Fruit fly (Drosophila melanogaster) whole organism, embryonic: Measurements from ENCODE around the gene Tpst.
A peak's percentile ranks its signal among the peaks of the same experiment; 100 is the strongest.

Experiments used
- Awh ChIP-seq: fragments of 200-800 bp; sonication (Bioruptor generic); IDR thresholded peaks from 2 replicates; pipeline ENCODE4, ENCODE4 v1.3.6; 2022; ENCODE audit warnings: missing biosample characterization, missing genetic modification characterization
- Bdp1 ChIP-seq: fragments of 200-800 bp; sonication (Bioruptor generic); optimal IDR thresholded peaks from 3 replicates; lab custom pipeline; 2016; ENCODE audit warnings: missing biosample characterization, missing genetic modification characterization
- CG10654 ChIP-seq: fragments of 200-800 bp; sonication (Bioruptor generic); optimal IDR thresholded peaks from 2 replicates; lab custom pipeline; 2016; ENCODE audit warnings: missing biosample characterization, missing genetic modification characterization
- CG11560 ChIP-seq: fragments of 200-800 bp; sonication (Bioruptor generic); IDR thresholded peaks from 3 replicates; pipeline ENCODE4 v1.3.6; 2022; ENCODE audit warnings: missing biosample characterization, missing genetic modification characterization
- CG14050 ChIP-seq: fragments of 200-800 bp; sonication (Bioruptor generic); IDR thresholded peaks from 3 replicates; pipeline ENCODE4 v1.3.6; 2022; ENCODE audit warnings: missing biosample characterization, missing genetic modification characterization
- CG14441 ChIP-seq: fragments of 200-800 bp; sonication (Bioruptor generic); IDR thresholded peaks from 2 replicates; pipeline ENCODE4 v1.3.6; 2022; ENCODE audit warnings: missing biosample characterization, missing genetic modification characterization
- CG14965 ChIP-seq: fragments of 200-800 bp; sonication (Bioruptor generic); optimal IDR thresholded peaks from 2 replicates; lab custom pipeline; 2016; ENCODE audit warnings: missing biosample characterization, missing genetic modification characterization, borderline replicate concordance
- CG15696 ChIP-seq: fragments of 200-800 bp; sonication (Bioruptor generic); optimal IDR thresholded peaks from 2 replicates; lab custom pipeline; 2019; ENCODE audit warnings: missing biosample characterization, mild to moderate bottlenecking, missing genetic modification characterization, moderate library complexity
- CG1603 ChIP-seq: fragments of 200-800 bp; sonication (Bioruptor generic); optimal IDR thresholded peaks from 2 replicates; lab custom pipeline; 2019; ENCODE audit warnings: missing biosample characterization, mild to moderate bottlenecking, missing genetic modification characterization, moderate library complexity
- CG17186 ChIP-seq: fragments of 200-800 bp; sonication (Bioruptor generic); optimal IDR thresholded peaks from 3 replicates; lab custom pipeline; 2017; ENCODE audit warnings: missing biosample characterization, missing genetic modification reagents, missing genetic modification characterization
- CG1792 ChIP-seq: fragments of 200-800 bp; sonication (Bioruptor generic); optimal IDR thresholded peaks from 2 replicates; lab custom pipeline; 2016; ENCODE audit warnings: missing biosample characterization, missing genetic modification characterization
- CG18262 ChIP-seq: fragments of 200-800 bp; optimal IDR thresholded peaks from 3 replicates; lab custom pipeline; 2019; ENCODE audit warnings: missing biosample characterization, mild to moderate bottlenecking, missing genetic modification characterization, moderate library complexity
- CG18599 ChIP-seq: fragments of 200-800 bp; sonication (Bioruptor generic); optimal IDR thresholded peaks from 3 replicates; lab custom pipeline; 2017; ENCODE audit warnings: missing biosample characterization, missing genetic modification characterization, mild to moderate bottlenecking, moderate library complexity, missing genetic modification reagents
- CG30431 ChIP-seq: fragments of 200-800 bp; sonication (Bioruptor generic); optimal IDR thresholded peaks from 2 replicates; lab custom pipeline; 2017; ENCODE audit warnings: missing biosample characterization, missing genetic modification characterization
- CG31224 ChIP-seq: fragments of 200-800 bp; sonication (Bioruptor generic); IDR thresholded peaks from 2 replicates; pipeline ENCODE4 v1.3.6; 2022; ENCODE audit warnings: missing biosample characterization, missing genetic modification characterization
- CG42726 ChIP-seq: fragments of 200-800 bp; sonication (Bioruptor generic); IDR thresholded peaks from 2 replicates; pipeline ENCODE4 v1.3.6; 2022; ENCODE audit warnings: missing biosample characterization, missing genetic modification characterization; ENCODE audit not compliant: partially characterized antibody
- CG7786 ChIP-seq: fragments of 200-800 bp; sonication (Bioruptor generic); optimal IDR thresholded peaks from 2 replicates; lab custom pipeline; 2016; ENCODE audit warnings: missing biosample characterization, missing genetic modification characterization
- CG7839 ChIP-seq: fragments of 200-800 bp; sonication (Bioruptor generic); optimal IDR thresholded peaks from 3 replicates; lab custom pipeline; 2018; ENCODE audit warnings: missing biosample characterization, mild to moderate bottlenecking, missing genetic modification characterization, moderate library complexity
- D ChIP-seq, 2 experiments: fragments of 200-800 bp in 1 of 2; fragments of >200 bp in 1 of 2; sonication (Bioruptor generic) in 1 of 2; optimal IDR thresholded peaks; 2 replicates in 1 of 2; 3 replicates in 1 of 2; lab custom pipeline; 2017; ENCODE audit warnings: mild to moderate bottlenecking in 1 of 2, missing biosample characterization in 1 of 2, missing genetic modification characterization in 1 of 2, missing genetic modification reagents in 1 of 2
- Ets97D ChIP-seq: fragments of 200-800 bp; sonication (Bioruptor generic); optimal IDR thresholded peaks from 3 replicates; lab custom pipeline; 2016; ENCODE audit warnings: missing biosample characterization, missing genetic modification characterization
- Fer1 ChIP-seq: fragments of 200-800 bp; sonication (Bioruptor generic); optimal IDR thresholded peaks from 2 replicates; lab custom pipeline; 2017; ENCODE audit warnings: missing biosample characterization, mild to moderate bottlenecking, missing genetic modification characterization
- Fer2 ChIP-seq: fragments of 200-800 bp; sonication (Bioruptor generic); optimal IDR thresholded peaks from 2 replicates; lab custom pipeline; 2018; ENCODE audit warnings: missing biosample characterization, mild to moderate bottlenecking, missing genetic modification characterization, moderate library complexity
- HHEX ChIP-seq: fragments of 200-800 bp; sonication (Bioruptor generic); optimal IDR thresholded peaks from 3 replicates; lab custom pipeline; 2017; ENCODE audit warnings: missing biosample characterization, mild to moderate bottlenecking, missing genetic modification characterization, missing genetic modification reagents
- Jarid2 ChIP-seq: fragments of 200-800 bp; sonication (Bioruptor generic); optimal IDR thresholded peaks from 3 replicates; lab custom pipeline; 2017; ENCODE audit warnings: mild to moderate bottlenecking, missing biosample characterization, missing genetic modification reagents, missing genetic modification characterization
- Optix ChIP-seq: fragments of 200-800 bp; sonication (Bioruptor generic); IDR thresholded peaks from 3 replicates; pipeline ENCODE4 v1.3.6; 2022; ENCODE audit warnings: missing biosample characterization, missing genetic modification characterization
- Tbp ChIP-seq: fragments of >200 bp; optimal IDR thresholded peaks from 2 replicates; lab custom pipeline; 2018; ENCODE audit warnings: missing biosample characterization, missing genetic modification characterization
- Vsx1 ChIP-seq: fragments of 200-800 bp; sonication (Bioruptor generic); optimal IDR thresholded peaks from 2 replicates; lab custom pipeline; 2017; ENCODE audit warnings: missing biosample characterization, mild to moderate bottlenecking, missing genetic modification characterization, missing genetic modification reagents
- ato ChIP-seq: fragments of 200-800 bp; sonication (Bioruptor generic); IDR thresholded peaks from 2 replicates; pipeline ENCODE4 v1.3.6; 2022; ENCODE audit warnings: missing biosample characterization, missing genetic modification characterization; ENCODE audit not compliant: partially characterized antibody
- btn ChIP-seq: fragments of 200-800 bp; sonication (Bioruptor generic); optimal IDR thresholded peaks from 2 replicates; lab custom pipeline; 2016; ENCODE audit warnings: missing biosample characterization, missing genetic modification characterization
- caup ChIP-seq: fragments of 200-800 bp; sonication (Bioruptor generic); optimal IDR thresholded peaks from 3 replicates; lab custom pipeline; 2017; ENCODE audit warnings: missing biosample characterization, mild to moderate bottlenecking, missing genetic modification characterization, moderate library complexity; ENCODE audit not compliant: severe bottlenecking
- fd102C ChIP-seq: fragments of 200-800 bp; sonication (Bioruptor generic); optimal IDR thresholded peaks from 2 replicates; lab custom pipeline; 2018; ENCODE audit warnings: missing biosample characterization, mild to moderate bottlenecking, missing genetic modification characterization, moderate library complexity
- fd96Cb ChIP-seq: fragments of 200-800 bp; sonication (Bioruptor generic); optimal IDR thresholded peaks from 2 replicates; lab custom pipeline; 2018; ENCODE audit warnings: missing biosample characterization, mild to moderate bottlenecking, missing genetic modification characterization, moderate library complexity
- ham ChIP-seq: fragments of 200-800 bp; sonication (Bioruptor generic); IDR thresholded peaks from 2 replicates; pipeline ENCODE4 v1.3.6; 2022; ENCODE audit warnings: missing biosample characterization, missing genetic modification characterization
- lbe ChIP-seq: fragments of 200-800 bp; sonication (Bioruptor generic); optimal IDR thresholded peaks from 2 replicates; lab custom pipeline; 2016; ENCODE audit warnings: missing biosample characterization, mild to moderate bottlenecking, missing genetic modification characterization
- lov ChIP-seq, 2 experiments: fragments of 200-800 bp in 1 of 2; fragments of >200 bp in 1 of 2; sonication (Bioruptor generic) in 1 of 2; IDR thresholded peaks in 1 of 2; optimal IDR thresholded peaks in 1 of 2; 2 replicates in 1 of 2; 3 replicates in 1 of 2; pipeline versions ENCODE4 v1.3.6 to Lab custom; 2017 to 2022; ENCODE audit warnings: missing biosample characterization in 1 of 2, missing genetic modification characterization in 1 of 2
- nom ChIP-seq: fragments of 200-800 bp; sonication (Bioruptor generic); optimal IDR thresholded peaks from 2 replicates; lab custom pipeline; 2017; ENCODE audit warnings: missing biosample characterization, missing genetic modification characterization, mild to moderate bottlenecking, moderate library complexity, missing genetic modification reagents
- onecut ChIP-seq: fragments of 200-800 bp; sonication (Bioruptor generic); IDR thresholded peaks from 2 replicates; pipeline ENCODE4 v1.3.6; 2022; ENCODE audit warnings: missing biosample characterization, missing genetic modification characterization
- pzg ChIP-seq: fragments of 200-800 bp; sonication (Bioruptor generic); optimal IDR thresholded peaks from 3 replicates; lab custom pipeline; 2018; ENCODE audit warnings: missing biosample characterization, mild to moderate bottlenecking, missing genetic modification characterization, moderate library complexity
- sd ChIP-seq: fragments of 200-800 bp; sonication (Bioruptor generic); optimal IDR thresholded peaks from 3 replicates; lab custom pipeline; 2018; ENCODE audit warnings: missing biosample characterization, mild to moderate bottlenecking, missing genetic modification characterization, moderate library complexity
- seq ChIP-seq: fragments of 200-800 bp; sonication (Bioruptor generic); IDR thresholded peaks from 2 replicates; pipeline ENCODE4 v1.3.6; 2022; ENCODE audit warnings: missing biosample characterization, missing genetic modification characterization
- shn ChIP-seq: fragments of 200-800 bp; sonication (Bioruptor generic); optimal IDR thresholded peaks from 3 replicates; lab custom pipeline; 2016; ENCODE audit warnings: missing biosample characterization, missing genetic modification characterization
- sima ChIP-seq: fragments of 200-800 bp; sonication (Bioruptor generic); optimal IDR thresholded peaks from 2 replicates; lab custom pipeline; 2016; ENCODE audit warnings: missing biosample characterization, missing genetic modification characterization
- sna ChIP-seq: fragments of 200-800 bp; sonication (Bioruptor generic); IDR thresholded peaks from 2 replicates; pipeline ENCODE4 v1.3.6; 2022; ENCODE audit warnings: missing biosample characterization, missing genetic modification characterization; ENCODE audit not compliant: partially characterized antibody
- stc ChIP-seq: fragments of 200-800 bp; sonication (Bioruptor generic); IDR thresholded peaks from 2 replicates; pipeline ENCODE4 v1.3.6; 2022; ENCODE audit warnings: missing biosample characterization, missing genetic modification characterization
- tll ChIP-seq, 2 experiments: fragments of 200-800 bp in 1 of 2; fragments of >200 bp in 1 of 2; sonication (Bioruptor generic) in 1 of 2; optimal IDR thresholded peaks; 2 replicates each; lab custom pipeline; 2017 to 2019; ENCODE audit warnings: missing biosample characterization in 2 of 2, missing genetic modification characterization in 2 of 2, mild to moderate bottlenecking in 1 of 2, moderate library complexity in 1 of 2
- trem ChIP-seq: fragments of 200-800 bp; optimal IDR thresholded peaks from 3 replicates; lab custom pipeline; 2019; ENCODE audit warnings: missing biosample characterization, mild to moderate bottlenecking, missing genetic modification characterization, moderate library complexity
- zf30C ChIP-seq: fragments of 200-800 bp; sonication (Bioruptor generic); optimal IDR thresholded peaks from 3 replicates; lab custom pipeline; 2018; ENCODE audit warnings: missing biosample characterization, mild to moderate bottlenecking, missing genetic modification characterization

Tpst gene

dm6 chrX:13624334-13625079, 60.9 kb downstream of the Tpst start, which contains the start of the genes CG2691 and NFAT (continued):
- 0 out of 2 replicates have a peak, but pooled peaks have one; percentile 49 for TF ChIP-seq sna (GFP tag; lab: Robert Waterston, UW)
- TF ChIP-seq CG1603, result peak; percentile 38
- no peak for TF ChIP-seq Awh (GFP tag; lab: Robert Waterston, UW)
- no peak for TF ChIP-seq sima
- no peak for TF ChIP-seq seq
- no peak for TF ChIP-seq fd102C
- TF ChIP-seq sd (tag; lab: Kevin White, UChicago), result peak; percentile 99
- TF ChIP-seq CG15696 (tag; lab: Kevin White, UChicago), result no peak
- no peak for TF ChIP-seq CG14965 (GFP tag; lab: Kevin White, UChicago)
- TF ChIP-seq tll (GFP tag; optimal IDR thresholded peaks at IDR 0.05; lab: Kevin White, UChicago), result peak in 1 of 2 experiments; percentile 4
- no peak for TF ChIP-seq fd96Cb (tag; lab: Kevin White, UChicago)
- no peak for TF ChIP-seq lov (optimal IDR thresholded peaks at IDR 0.05; lab: Kevin White, UChicago)
- no peak for TF ChIP-seq lov (GFP tag; IDR thresholded peaks at IDR 0.05; lab: Robert Waterston, UW)
- peak; percentile 87 for TF ChIP-seq pzg
- TF ChIP-seq CG1792 (GFP tag; lab: Kevin White, UChicago), result no peak
- TF ChIP-seq CG17186 (GFP tag; lab: Kevin White, UChicago), result no peak
- no peak for TF ChIP-seq lbe
- TF ChIP-seq btn (GFP tag; lab: Kevin White, UChicago), result no peak
- TF ChIP-seq Fer2, result no peak
- TF ChIP-seq CG7786, result no peak
- no peak for TF ChIP-seq D (optimal IDR thresholded peaks at IDR 0.05; lab: Kevin White, UChicago)
- no peak for TF ChIP-seq D (GFP tag; optimal IDR thresholded peaks at IDR 0.05; lab: Kevin White, UChicago)
- peak; percentile 23; the same call in 1 of the 2 replicates for TF ChIP-seq ato (GFP tag; lab: Robert Waterston, UW)
- peak; percentile 41 for TF ChIP-seq Ets97D (GFP tag; lab: Kevin White, UChicago)
- no peak for TF ChIP-seq zf30C
- peak; percentile 29 for TF ChIP-seq nom (GFP tag; lab: Kevin White, UChicago)
- TF ChIP-seq Fer1 (GFP tag; lab: Kevin White, UChicago), result no peak
- TF ChIP-seq CG31224 (GFP tag; lab: Robert Waterston, UW), result no peak
- TF ChIP-seq CG42726 (GFP tag; lab: Robert Waterston, UW), result no peak
- no peak for TF ChIP-seq caup (GFP tag; lab: Kevin White, UChicago)
- no peak for TF ChIP-seq CG18599 (GFP tag; lab: Kevin White, UChicago)
- no peak for TF ChIP-seq CG30431 (GFP tag; lab: Kevin White, UChicago)
- TF ChIP-seq shn (GFP tag; lab: Kevin White, UChicago), result no peak
- TF ChIP-seq Optix (GFP tag; lab: Robert Waterston, UW), result no peak
- TF ChIP-seq onecut, result no peak
- no peak for TF ChIP-seq Jarid2 (GFP tag; lab: Kevin White, UChicago)
- TF ChIP-seq stc (GFP tag; lab: Robert Waterston, UW), result no peak
- TF ChIP-seq Vsx1 (GFP tag; lab: Kevin White, UChicago), result no peak
- no peak for TF ChIP-seq HHEX
- TF ChIP-seq CG11560, result peak; percentile 95
- peak; percentile 54 for TF ChIP-seq trem (tag; lab: Kevin White, UChicago)
- no peak for TF ChIP-seq ham
- TF ChIP-seq CG18262 (tag; lab: Kevin White, UChicago), result no peak
- TF ChIP-seq Tbp, result no peak
- TF ChIP-seq CG10654 (GFP tag; lab: Kevin White, UChicago), result no peak
- TF ChIP-seq CG14050 (GFP tag; lab: Robert Waterston, UW), result no peak
- TF ChIP-seq Bdp1 (GFP tag; lab: Kevin White, UChicago), result no peak
- TF ChIP-seq CG14441 (GFP tag; lab: Robert Waterston, UW), result no peak
- TF ChIP-seq CG7839, result no peak
